Fruit fly (Drosophila melanogaster) whole organism, embryonic: ENCODE results near the gene unk.

Source experiments
- Asciz ChIP-seq: fragments of 200-800 bp; sonication (Bioruptor generic); optimal IDR thresholded peaks from 2 replicates; lab custom pipeline; 2017; ENCODE audit warnings: missing biosample characterization, mild to moderate bottlenecking, missing genetic modification characterization, missing genetic modification reagents
- Atf6 ChIP-seq: fragments of 200-800 bp; sonication (Bioruptor generic); IDR thresholded peaks from 2 replicates; pipeline ENCODE4 v1.3.6; 2022; ENCODE audit warnings: missing biosample characterization, missing genetic modification characterization
- CG10654 ChIP-seq: fragments of 200-800 bp; sonication (Bioruptor generic); optimal IDR thresholded peaks from 2 replicates; lab custom pipeline; 2016; ENCODE audit warnings: missing biosample characterization, missing genetic modification characterization
- CG11093 ChIP-seq: fragments of 200-800 bp; sonication (Bioruptor generic); IDR thresholded peaks from 3 replicates; pipeline ENCODE4 v1.3.6; 2022; ENCODE audit warnings: missing biosample characterization, missing genetic modification characterization
- CG14965 ChIP-seq: fragments of 200-800 bp; sonication (Bioruptor generic); optimal IDR thresholded peaks from 2 replicates; lab custom pipeline; 2016; ENCODE audit warnings: missing biosample characterization, missing genetic modification characterization, borderline replicate concordance
- CG15073 ChIP-seq: fragments of 200-800 bp; sonication (Bioruptor generic); optimal IDR thresholded peaks from 2 replicates; lab custom pipeline; 2016; ENCODE audit warnings: missing biosample characterization, missing genetic modification characterization
- CG17186 ChIP-seq: fragments of 200-800 bp; sonication (Bioruptor generic); optimal IDR thresholded peaks from 3 replicates; lab custom pipeline; 2017; ENCODE audit warnings: missing biosample characterization, missing genetic modification reagents, missing genetic modification characterization
- CG17361 ChIP-seq: fragments of 200-800 bp; sonication (Bioruptor generic); IDR thresholded peaks from 3 replicates; pipeline ENCODE4 v1.3.6; 2022; ENCODE audit warnings: missing biosample characterization, missing genetic modification characterization
- CG18262 ChIP-seq: fragments of 200-800 bp; optimal IDR thresholded peaks from 3 replicates; lab custom pipeline; 2019; ENCODE audit warnings: missing biosample characterization, mild to moderate bottlenecking, missing genetic modification characterization, moderate library complexity
- CG1832 ChIP-seq: fragments of 200-800 bp; sonication (Bioruptor generic); optimal IDR thresholded peaks from 2 replicates; lab custom pipeline; 2017; ENCODE audit warnings: missing biosample characterization, mild to moderate bottlenecking, missing genetic modification characterization, inconsistent platforms
- CG2116 ChIP-seq: fragments of 200-800 bp; sonication (Bioruptor generic); optimal IDR thresholded peaks from 3 replicates; lab custom pipeline; 2018; ENCODE audit warnings: missing biosample characterization, mild to moderate bottlenecking, missing genetic modification characterization
- CG2712 ChIP-seq: fragments of 200-800 bp; optimal IDR thresholded peaks from 3 replicates; lab custom pipeline; 2019; ENCODE audit warnings: missing biosample characterization, mild to moderate bottlenecking, missing genetic modification characterization, moderate library complexity
- CG2875 ChIP-seq: fragments of 200-800 bp; sonication (Bioruptor generic); optimal IDR thresholded peaks from 2 replicates; lab custom pipeline; 2017; ENCODE audit warnings: missing biosample characterization, mild to moderate bottlenecking, missing genetic modification characterization, missing genetic modification reagents
- CG30020 ChIP-seq: fragments of 200-800 bp; optimal IDR thresholded peaks from 2 replicates; lab custom pipeline; 2019; ENCODE audit warnings: missing biosample characterization, mild to moderate bottlenecking, missing genetic modification characterization, moderate library complexity
- CG3995 ChIP-seq: fragments of 200-800 bp; sonication (Bioruptor generic); optimal IDR thresholded peaks from 3 replicates; lab custom pipeline; 2016; ENCODE audit warnings: missing biosample characterization, missing genetic modification characterization
- CG42726 ChIP-seq: fragments of 200-800 bp; sonication (Bioruptor generic); IDR thresholded peaks from 2 replicates; pipeline ENCODE4 v1.3.6; 2022; ENCODE audit warnings: missing biosample characterization, missing genetic modification characterization; ENCODE audit not compliant: partially characterized antibody
- CG43689 ChIP-seq: fragments of 200-800 bp; sonication (Bioruptor generic); IDR thresholded peaks from 2 replicates; pipeline ENCODE4 v1.3.6; 2022; ENCODE audit warnings: missing biosample characterization, missing genetic modification characterization
- CG5180 ChIP-seq: fragments of 200-800 bp; sonication (Bioruptor generic); optimal IDR thresholded peaks from 3 replicates; lab custom pipeline; 2017; ENCODE audit warnings: missing biosample characterization, missing genetic modification characterization, mild to moderate bottlenecking, moderate library complexity, missing genetic modification reagents
- CG7271 ChIP-seq: fragments of 200-800 bp; sonication (Bioruptor generic); optimal IDR thresholded peaks from 2 replicates; lab custom pipeline; 2018; ENCODE audit warnings: missing biosample characterization, mild to moderate bottlenecking, missing genetic modification characterization, moderate library complexity
- CG8924 ChIP-seq: fragments of 200-800 bp; optimal IDR thresholded peaks from 3 replicates; lab custom pipeline; 2019; ENCODE audit warnings: missing biosample characterization, mild to moderate bottlenecking, missing genetic modification characterization, moderate library complexity
- CG9609 ChIP-seq: fragments of 200-800 bp; sonication (Bioruptor generic); optimal IDR thresholded peaks from 3 replicates; lab custom pipeline; 2016; ENCODE audit warnings: missing biosample characterization, missing genetic modification characterization
- CG9797 ChIP-seq: fragments of 200-800 bp; sonication (Bioruptor generic); optimal IDR thresholded peaks from 3 replicates; lab custom pipeline; 2018; ENCODE audit warnings: missing biosample characterization, mild to moderate bottlenecking, missing genetic modification characterization
- CTCF ChIP-seq: fragments of 200-800 bp; sonication (Bioruptor generic); optimal IDR thresholded peaks from 2 replicates; lab custom pipeline; 2017; ENCODE audit warnings: missing biosample characterization, mild to moderate bottlenecking, missing genetic modification characterization, moderate library complexity
- CkIIα-i1 ChIP-seq: fragments of 200-800 bp; sonication (Bioruptor generic); IDR thresholded peaks from 2 replicates; pipeline ENCODE4 v1.3.6; 2022; ENCODE audit warnings: missing biosample characterization, missing genetic modification characterization
- CoRest ChIP-seq: fragments of 200-800 bp; sonication (Bioruptor generic); optimal IDR thresholded peaks from 3 replicates; lab custom pipeline; 2018; ENCODE audit warnings: missing biosample characterization, mild to moderate bottlenecking, missing genetic modification characterization, moderate library complexity
- D ChIP-seq, 2 experiments: fragments of 200-800 bp in 1 of 2; fragments of >200 bp in 1 of 2; sonication (Bioruptor generic) in 1 of 2; optimal IDR thresholded peaks; 2 replicates in 1 of 2; 3 replicates in 1 of 2; lab custom pipeline; 2017; ENCODE audit warnings: mild to moderate bottlenecking in 1 of 2, missing biosample characterization in 1 of 2, missing genetic modification characterization in 1 of 2, missing genetic modification reagents in 1 of 2
- Dip3 ChIP-seq: fragments of 200-800 bp; sonication (Bioruptor generic); optimal IDR thresholded peaks from 3 replicates; lab custom pipeline; 2016; ENCODE audit warnings: missing biosample characterization, missing genetic modification characterization
- Hmx ChIP-seq: fragments of 200-800 bp; sonication (Bioruptor generic); optimal IDR thresholded peaks from 2 replicates; lab custom pipeline; 2016; ENCODE audit warnings: missing biosample characterization, missing genetic modification characterization
- Hr51 ChIP-seq, 2 experiments: fragments of 200-800 bp; sonication (Bioruptor generic); optimal IDR thresholded peaks; 2 replicates in 1 of 2; 3 replicates in 1 of 2; lab custom pipeline; 2016 to 2018; ENCODE audit warnings: missing biosample characterization in 2 of 2, missing genetic modification characterization in 2 of 2, mild to moderate bottlenecking in 1 of 2, moderate library complexity in 1 of 2
- Mrtf ChIP-seq: fragments of 200-800 bp; sonication (Bioruptor generic); IDR thresholded peaks from 3 replicates; pipeline ENCODE4 v1.3.6; 2022; ENCODE audit warnings: missing biosample characterization, missing genetic modification characterization
- Nf-YA ChIP-seq: fragments of 200-800 bp; sonication (Bioruptor generic); IDR thresholded peaks from 2 replicates; pipeline ENCODE4 v1.3.6; 2022; ENCODE audit warnings: missing biosample characterization, missing genetic modification characterization
- Ptx1 ChIP-seq: fragments of 200-800 bp; sonication (Bioruptor generic); IDR thresholded peaks from 2 replicates; pipeline ENCODE4 v1.3.6; 2022; ENCODE audit warnings: missing biosample characterization, missing genetic modification characterization
- Six4 ChIP-seq: fragments of 200-800 bp; sonication (Bioruptor generic); optimal IDR thresholded peaks from 2 replicates; lab custom pipeline; 2016; ENCODE audit warnings: missing biosample characterization, missing genetic modification characterization
- YL-1 ChIP-seq: fragments of 200-800 bp; sonication (Bioruptor generic); optimal IDR thresholded peaks from 3 replicates; lab custom pipeline; 2017; ENCODE audit warnings: missing biosample characterization, mild to moderate bottlenecking, missing genetic modification characterization
- al ChIP-seq: fragments of 200-800 bp; sonication (Bioruptor generic); IDR thresholded peaks from 2 replicates; pipeline ENCODE4 v1.3.6; 2022; ENCODE audit warnings: missing biosample characterization, missing genetic modification characterization
- ato ChIP-seq: fragments of 200-800 bp; sonication (Bioruptor generic); IDR thresholded peaks from 2 replicates; pipeline ENCODE4 v1.3.6; 2022; ENCODE audit warnings: missing biosample characterization, missing genetic modification characterization; ENCODE audit not compliant: partially characterized antibody
- bab2 ChIP-seq: fragments of 200-800 bp; sonication (Bioruptor generic); optimal IDR thresholded peaks from 2 replicates; lab custom pipeline; 2016; ENCODE audit warnings: missing biosample characterization, missing genetic modification characterization
- chn ChIP-seq: fragments of 200-800 bp; sonication (Bioruptor generic); optimal IDR thresholded peaks from 2 replicates; lab custom pipeline; 2016; ENCODE audit warnings: missing biosample characterization, missing genetic modification characterization
- corto ChIP-seq: fragments of 200-800 bp; sonication (Bioruptor generic); optimal IDR thresholded peaks from 2 replicates; lab custom pipeline; 2016; ENCODE audit warnings: missing biosample characterization, mild to moderate bottlenecking, missing genetic modification characterization, moderate library complexity
- crc ChIP-seq: fragments of 200-800 bp; sonication (Bioruptor generic); optimal IDR thresholded peaks from 2 replicates; lab custom pipeline; 2016; ENCODE audit warnings: missing biosample characterization, missing genetic modification characterization
- dmrt99B ChIP-seq: fragments of 200-800 bp; sonication (Bioruptor generic); optimal IDR thresholded peaks from 2 replicates; lab custom pipeline; 2018; ENCODE audit warnings: missing biosample characterization, mild to moderate bottlenecking, missing genetic modification characterization, moderate library complexity
- esg ChIP-seq: fragments of 200-800 bp; sonication (Bioruptor generic); conservative IDR thresholded peaks from 2 replicates; pipeline ENCODE4 v1.3.6; 2022; ENCODE audit warnings: missing biosample characterization, missing genetic modification characterization
- fd3F ChIP-seq: fragments of 200-800 bp; sonication (Bioruptor generic); optimal IDR thresholded peaks from 2 replicates; lab custom pipeline; 2018; ENCODE audit warnings: missing biosample characterization, mild to moderate bottlenecking, missing genetic modification characterization, moderate library complexity
- lmd ChIP-seq: fragments of 200-800 bp; sonication (Bioruptor generic); IDR thresholded peaks from 2 replicates; pipeline ENCODE4 v1.3.6; 2022; ENCODE audit warnings: missing biosample characterization, missing genetic modification characterization
- luna ChIP-seq: fragments of 200-800 bp; sonication (Bioruptor generic); optimal IDR thresholded peaks from 2 replicates; lab custom pipeline; 2016; ENCODE audit warnings: missing biosample characterization, missing genetic modification characterization
- otp ChIP-seq: fragments of 200-800 bp; sonication (Bioruptor generic); IDR thresholded peaks from 3 replicates; pipeline ENCODE4, ENCODE4 v1.3.6; 2022; ENCODE audit warnings: missing biosample characterization, missing genetic modification characterization
- ranshi ChIP-seq: fragments of 200-800 bp; sonication (Bioruptor generic); IDR thresholded peaks from 2 replicates; pipeline ENCODE4 v1.3.6; 2022; ENCODE audit warnings: missing biosample characterization, missing genetic modification characterization
- salm ChIP-seq: fragments of 200-800 bp; sonication (Bioruptor generic); optimal IDR thresholded peaks from 2 replicates; lab custom pipeline; 2018; ENCODE audit warnings: missing biosample characterization, mild to moderate bottlenecking, missing genetic modification characterization
- tgo ChIP-seq: fragments of 200-800 bp; sonication (Bioruptor generic); IDR thresholded peaks from 3 replicates; pipeline ENCODE4 v1.3.6; 2022; ENCODE audit warnings: missing biosample characterization, missing genetic modification characterization
- wek ChIP-seq: fragments of 200-800 bp; sonication (Bioruptor generic); optimal IDR thresholded peaks from 3 replicates; lab custom pipeline; 2018; ENCODE audit warnings: missing biosample characterization, mild to moderate bottlenecking, missing genetic modification characterization, moderate library complexity

unk gene

dm6 chr3R:23173393-23173981, 15.8 kb upstream of the unk start, which contains the start of gene CG46310 (continued):
- TF ChIP-seq CG9797 (GFP tag; lab: Kevin White, UChicago) = no peak
- peak; percentile 88 for TF ChIP-seq CG2712 (tag; lab: Kevin White, UChicago)
- TF ChIP-seq otp = no peak
- TF ChIP-seq Six4 (GFP tag; lab: Kevin White, UChicago) = peak; percentile 44
- TF ChIP-seq ato (GFP tag; lab: Robert Waterston, UW) = no peak
- no peak for TF ChIP-seq CG2116 (GFP tag; lab: Kevin White, UChicago)
- peak; percentile 79 for TF ChIP-seq Mrtf
- TF ChIP-seq CG17361 (GFP tag; lab: Robert Waterston, UW) = peak; percentile 88
- peak; percentile 92 for TF ChIP-seq Ptx1 (GFP tag; lab: Robert Waterston, UW)
- TF ChIP-seq Nf-YA = peak; percentile 57
- no peak for TF ChIP-seq crc (GFP tag; lab: Kevin White, UChicago)
- no peak for TF ChIP-seq luna (GFP tag; lab: Kevin White, UChicago)
- peak; percentile 40 for TF ChIP-seq fd3F (GFP tag; lab: Kevin White, UChicago)
- TF ChIP-seq YL-1 (GFP tag; lab: Kevin White, UChicago) = no peak
- TF ChIP-seq CG7271 (tag; lab: Kevin White, UChicago) = no peak
- no peak for TF ChIP-seq Dip3 (GFP tag; lab: Kevin White, UChicago)
- no peak for TF ChIP-seq CG3995 (GFP tag; lab: Kevin White, UChicago)
- no peak for TF ChIP-seq Hmx (GFP tag; lab: Kevin White, UChicago)
- TF ChIP-seq CG17186 = no peak
- peak; percentile 56 for TF ChIP-seq CG2875
- TF ChIP-seq CG5180 (GFP tag; lab: Kevin White, UChicago) = peak; percentile 20
- peak; percentile 52 for TF ChIP-seq salm (tag; lab: Kevin White, UChicago)
- peak; percentile 65 for TF ChIP-seq CoRest (tag; lab: Kevin White, UChicago)
- no peak for TF ChIP-seq D (optimal IDR thresholded peaks at IDR 0.05; lab: Kevin White, UChicago)
- TF ChIP-seq D (GFP tag; optimal IDR thresholded peaks at IDR 0.05; lab: Kevin White, UChicago) = peak; percentile 55
- TF ChIP-seq lmd (GFP tag; lab: Robert Waterston, UW) = peak; percentile 89
- TF ChIP-seq Atf6 (GFP tag; lab: Robert Waterston, UW) = peak; percentile 81
- TF ChIP-seq tgo (GFP tag; lab: Robert Waterston, UW) = peak; percentile 90
- TF ChIP-seq Asciz (GFP tag; lab: Kevin White, UChicago) = peak; percentile 15
- TF ChIP-seq wek (GFP tag; lab: Kevin White, UChicago) = peak; percentile 41
- TF ChIP-seq corto (GFP tag; lab: Kevin White, UChicago) = peak; percentile 86
- peak; percentile 82 for TF ChIP-seq CG18262 (tag; lab: Kevin White, UChicago)
- no peak for TF ChIP-seq bab2
- no peak for TF ChIP-seq chn (GFP tag; lab: Kevin White, UChicago)
- peak in 1 of 2 experiments; percentile 70 for TF ChIP-seq Hr51 (GFP tag; optimal IDR thresholded peaks at IDR 0.05; lab: Kevin White, UChicago)
- peak; percentile 55 for TF ChIP-seq esg (GFP tag; lab: Robert Waterston, UW)
- no peak for TF ChIP-seq CG1832 (GFP tag; lab: Kevin White, UChicago)
- TF ChIP-seq CG42726 (GFP tag; lab: Robert Waterston, UW) = no peak
- TF ChIP-seq CG11093 (GFP tag; lab: Robert Waterston, UW) = peak; percentile 74
- TF ChIP-seq CG43689 (GFP tag; lab: Robert Waterston, UW) = no peak
- no peak for TF ChIP-seq CG9609 (GFP tag; lab: Kevin White, UChicago)
- TF ChIP-seq dmrt99B (tag; lab: Kevin White, UChicago) = peak; percentile 86
- TF ChIP-seq CG15073 = no peak
- no peak for TF ChIP-seq CG30020 (tag; lab: Kevin White, UChicago)
- TF ChIP-seq CTCF (GFP tag; lab: Kevin White, UChicago) = no peak
- peak; percentile 70 for TF ChIP-seq CG8924 (tag; lab: Kevin White, UChicago)
- TF ChIP-seq ranshi (GFP tag; lab: Robert Waterston, UW) = peak; percentile 86
- peak; percentile 58 for TF ChIP-seq CG10654 (GFP tag; lab: Kevin White, UChicago)
- TF ChIP-seq CkIIα-i1 (GFP tag; lab: Robert Waterston, UW) = 0 out of 2 replicates have a peak, but pooled peaks have one; percentile 6
- peak; percentile 83 for TF ChIP-seq al (GFP tag; lab: Robert Waterston, UW)
- TF ChIP-seq CG14965 (GFP tag; lab: Kevin White, UChicago) = no peak
